Worm (Caenorhabditis elegans) whole organism, young adult: ENCODE data around the gene pmp-1.

Experiments
- B0035.1 ChIP-seq: sonication (generic microtip); optimal IDR thresholded peaks from 2 replicates; lab custom pipeline; 2016; ENCODE audit warnings: missing genetic modification characterization, mild to moderate bottlenecking, missing compliant biosample characterization, missing genotype, missing genetic modification reagents
- F10E7.11 ChIP-seq: sonication (generic microtip); optimal IDR thresholded peaks from 2 replicates; lab custom pipeline; 2017; ENCODE audit warnings: mild to moderate bottlenecking, missing genetic modification characterization, moderate library complexity, missing compliant biosample characterization
- F49E8.2 ChIP-seq: sonication (generic microtip); optimal IDR thresholded peaks from 3 replicates; lab custom pipeline; 2017; ENCODE audit warnings: missing genetic modification characterization, mild to moderate bottlenecking, missing compliant biosample characterization, antibody characterized with exemption, moderate library complexity; ENCODE audit not compliant: insufficient read depth
- F52B5.7 ChIP-seq: sonication (generic microtip); optimal IDR thresholded peaks from 2 replicates; lab custom pipeline; 2016; ENCODE audit warnings: mild to moderate bottlenecking, missing genetic modification characterization, missing compliant biosample characterization
- F55B11.4 ChIP-seq: sonication (generic microtip); optimal IDR thresholded peaks from 2 replicates; lab custom pipeline; 2016; ENCODE audit warnings: missing compliant biosample characterization, missing genetic modification characterization, borderline replicate concordance; ENCODE audit not compliant: insufficient read depth
- F57A8.1 ChIP-seq: fragments of 200-800 bp; sonication (Bioruptor generic); optimal IDR thresholded peaks from 2 replicates; lab custom pipeline; 2018; ENCODE audit warnings: mild to moderate bottlenecking, missing genetic modification characterization, moderate library complexity, missing compliant biosample characterization
- F57C9.4 ChIP-seq: sonication (generic microtip); optimal IDR thresholded peaks from 2 replicates; lab custom pipeline; 2017; ENCODE audit warnings: mild to moderate bottlenecking, missing genetic modification characterization, missing compliant biosample characterization
- K11D2.4 ChIP-seq: fragments of 200-800 bp; sonication (Bioruptor generic); IDR thresholded peaks from 2 replicates; pipeline ENCODE4 v1.3.6; 2022; ENCODE audit warnings: missing genetic modification reagents, missing genetic modification characterization, missing compliant biosample characterization
- T07F8.4 ChIP-seq: sonication (generic microtip); optimal IDR thresholded peaks from 2 replicates; lab custom pipeline; 2016; ENCODE audit warnings: mild to moderate bottlenecking, missing genetic modification characterization, moderate library complexity, missing compliant biosample characterization
- Y53F4B.3 ChIP-seq: fragments of 200-800 bp; sonication (Bioruptor generic); IDR thresholded peaks from 2 replicates; pipeline ENCODE4 v1.3.6; 2022; ENCODE audit warnings: missing genetic modification reagents, missing genetic modification characterization, missing compliant biosample characterization
- Y56A3A.18 ChIP-seq: fragments of 200-800 bp; sonication (Bioruptor generic); IDR thresholded peaks from 2 replicates; pipeline ENCODE4 v1.3.6; 2022; ENCODE audit warnings: missing genetic modification reagents, missing genetic modification characterization, missing compliant biosample characterization
- ZK185.1 ChIP-seq: sonication (generic microtip); optimal IDR thresholded peaks from 2 replicates; lab custom pipeline; 2016; ENCODE audit warnings: mild to moderate bottlenecking, missing genetic modification characterization, missing compliant biosample characterization; ENCODE audit not compliant: poor library complexity, severe bottlenecking
- ama-1 ChIP-seq, 3 experiments: fragments of 150-350 bp in 1 of 3; sonication (generic microtip) in 2 of 3; optimal IDR thresholded peaks; 2 replicates each; lab custom pipeline; 2014 to 2018; ENCODE audit warnings: missing biosample characterization in 2 of 3, missing genetic modification characterization in 2 of 3, missing genetic modification reagents in 2 of 3
- atf-7 ChIP-seq: sonication (generic microtip); optimal IDR thresholded peaks from 2 replicates; lab custom pipeline; 2017; ENCODE audit warnings: mild to moderate bottlenecking, missing genetic modification characterization, missing compliant biosample characterization
- attf-5 ChIP-seq: fragments of 200-800 bp; sonication (Bioruptor generic); optimal IDR thresholded peaks from 2 replicates; lab custom pipeline; 2018; ENCODE audit warnings: mild to moderate bottlenecking, missing genetic modification characterization, missing compliant biosample characterization
- bed-2 ChIP-seq: fragments of 200-800 bp; sonication (Bioruptor generic); IDR thresholded peaks from 2 replicates; pipeline ENCODE4 v1.3.6; 2022; ENCODE audit warnings: missing genetic modification reagents, missing genetic modification characterization, missing compliant biosample characterization
- cebp-1 ChIP-seq, 2 experiments: fragments of 200-800 bp in 1 of 2; sonication (Bioruptor generic) in 1 of 2; sonication (generic microtip) in 1 of 2; IDR thresholded peaks in 1 of 2; optimal IDR thresholded peaks in 1 of 2; 2 replicates each; pipeline versions ENCODE4 v1.3.6 to Lab custom; 2017 to 2022; ENCODE audit warnings: missing compliant biosample characterization in 2 of 2, missing genetic modification characterization in 2 of 2, mild to moderate bottlenecking in 1 of 2, missing genetic modification reagents in 1 of 2, moderate library complexity in 1 of 2
- cebp-2 ChIP-seq: fragments of 200-800 bp; sonication (Bioruptor generic); IDR thresholded peaks from 2 replicates; pipeline ENCODE4 v1.3.6; 2022; ENCODE audit warnings: missing genetic modification characterization, missing compliant biosample characterization
- ceh-100 ChIP-seq: fragments of 200-800 bp; sonication (Bioruptor generic); IDR thresholded peaks from 2 replicates; pipeline ENCODE4 v1.3.6; 2022; ENCODE audit warnings: missing genetic modification reagents, missing genetic modification characterization, missing compliant biosample characterization
- ceh-79 ChIP-seq: sonication (generic microtip); optimal IDR thresholded peaks from 2 replicates; lab custom pipeline; 2017; ENCODE audit warnings: mild to moderate bottlenecking, missing genetic modification characterization, missing compliant biosample characterization
- ceh-91 ChIP-seq: fragments of 200-800 bp; sonication (Bioruptor generic); IDR thresholded peaks from 2 replicates; pipeline ENCODE4 v1.3.6; 2022; ENCODE audit warnings: missing genetic modification reagents, missing genetic modification characterization, missing compliant biosample characterization
- dpl-1 ChIP-seq: fragments of 150-350 bp; optimal IDR thresholded peaks from 2 replicates; lab custom pipeline; 2014; ENCODE audit warnings: missing biosample characterization, missing genetic modification reagents, missing genetic modification characterization
- efl-1 ChIP-seq: fragments of 150-350 bp; optimal IDR thresholded peaks from 2 replicates; lab custom pipeline; 2014; ENCODE audit warnings: missing biosample characterization, missing genetic modification reagents, missing genetic modification characterization
- ekl-4 ChIP-seq: fragments of 200-800 bp; sonication (Bioruptor generic); IDR thresholded peaks from 2 replicates; pipeline ENCODE4 v1.3.6; 2022; ENCODE audit warnings: missing genetic modification reagents, missing genetic modification characterization, missing compliant biosample characterization
- fkh-3 ChIP-seq: sonication (generic microtip); optimal IDR thresholded peaks from 2 replicates; lab custom pipeline; 2016; ENCODE audit warnings: mild to moderate bottlenecking, missing genetic modification characterization, missing compliant biosample characterization
- him-1 ChIP-seq: sonication (generic microtip); optimal IDR thresholded peaks from 2 replicates; lab custom pipeline; 2016; ENCODE audit warnings: missing genotype, missing genetic modification reagents, missing genetic modification characterization, missing compliant biosample characterization
- hlh-26 ChIP-seq: fragments of 200-800 bp; sonication (Bioruptor generic); conservative IDR thresholded peaks from 2 replicates; pipeline ENCODE4 v1.3.6; 2022; ENCODE audit warnings: missing genetic modification reagents, missing genetic modification characterization, missing compliant biosample characterization
- let-607 ChIP-seq, 2 experiments: fragments of 200-800 bp in 1 of 2; sonication (Bioruptor generic) in 1 of 2; sonication (generic microtip) in 1 of 2; optimal IDR thresholded peaks; 2 replicates each; lab custom pipeline; 2016 to 2018; ENCODE audit warnings: mild to moderate bottlenecking in 2 of 2, missing compliant biosample characterization in 2 of 2, missing genetic modification characterization in 2 of 2, moderate library complexity in 2 of 2, missing genotype in 1 of 2
- lin-40 ChIP-seq: sonication (generic microtip); optimal IDR thresholded peaks from 2 replicates; lab custom pipeline; 2016; ENCODE audit warnings: missing genetic modification characterization, mild to moderate bottlenecking, missing compliant biosample characterization, missing genotype, missing genetic modification reagents
- lin-54 ChIP-seq: fragments of 200-800 bp; sonication (Bioruptor generic); optimal IDR thresholded peaks from 2 replicates; lab custom pipeline; 2018; ENCODE audit warnings: mild to moderate bottlenecking, missing genetic modification characterization, missing compliant biosample characterization
- lsl-1 ChIP-seq: fragments of 200-800 bp; sonication (Bioruptor generic); optimal IDR thresholded peaks from 2 replicates; lab custom pipeline; 2018; ENCODE audit warnings: mild to moderate bottlenecking, missing genetic modification characterization, moderate library complexity, missing compliant biosample characterization
- madf-10 ChIP-seq: sonication (generic microtip); optimal IDR thresholded peaks from 2 replicates; lab custom pipeline; 2016; ENCODE audit warnings: mild to moderate bottlenecking, missing genetic modification characterization, missing compliant biosample characterization
- mel-28 ChIP-seq: sonication (generic microtip); optimal IDR thresholded peaks from 2 replicates; lab custom pipeline; 2016; ENCODE audit warnings: borderline replicate concordance, mild to moderate bottlenecking, missing genetic modification characterization, missing compliant biosample characterization
- mes-4 ChIP-seq: sonication (generic microtip); optimal IDR thresholded peaks from 2 replicates; lab custom pipeline; 2016; ENCODE audit warnings: missing genotype, missing genetic modification characterization, missing compliant biosample characterization
- mxl-1 ChIP-seq: sonication (generic microtip); optimal IDR thresholded peaks from 2 replicates; lab custom pipeline; 2016; ENCODE audit warnings: missing genetic modification characterization, missing compliant biosample characterization
- rec-8 ChIP-seq, 2 experiments: sonication (generic microtip); optimal IDR thresholded peaks; 2 replicates each; lab custom pipeline; 2016; ENCODE audit warnings: mild to moderate bottlenecking in 2 of 2, missing genetic modification characterization in 2 of 2, missing genetic modification reagents in 2 of 2, missing genotype in 2 of 2, missing biosample characterization in 1 of 2, missing compliant biosample characterization in 1 of 2, moderate library complexity in 1 of 2
- rpc-1 ChIP-seq, 2 experiments: fragments of 150-350 bp in 1 of 2; sonication (generic microtip) in 1 of 2; optimal IDR thresholded peaks; 2 replicates each; lab custom pipeline; 2014 to 2018; ENCODE audit warnings: missing biosample characterization in 1 of 2, missing genetic modification characterization in 1 of 2, missing genetic modification reagents in 1 of 2, missing genotype in 1 of 2
- snpc-1.1 ChIP-seq: sonication (generic microtip); optimal IDR thresholded peaks from 2 replicates; lab custom pipeline; 2017; ENCODE audit warnings: missing genetic modification characterization, mild to moderate bottlenecking, missing compliant biosample characterization, antibody characterized with exemption, moderate library complexity, missing genotype, missing genetic modification reagents; ENCODE audit not compliant: insufficient read depth
- snpc-4 ChIP-seq, 5 experiments: fragments of 150-350 bp in 1 of 5; sonication (generic microtip) in 4 of 5; optimal IDR thresholded peaks; 2 replicates each; lab custom pipeline; 2014 to 2018; ENCODE audit warnings: missing genetic modification characterization in 5 of 5, missing biosample characterization in 3 of 5, antibody characterized with exemption in 2 of 5, mild to moderate bottlenecking in 2 of 5, missing compliant biosample characterization in 2 of 5, missing genotype in 2 of 5, moderate library complexity in 2 of 5, missing genetic modification reagents in 1 of 5
- sptf-2 ChIP-seq: fragments of 200-800 bp; sonication (Bioruptor generic); optimal IDR thresholded peaks from 2 replicates; lab custom pipeline; 2018; ENCODE audit warnings: mild to moderate bottlenecking, missing genetic modification characterization, missing compliant biosample characterization
- tbx-9 ChIP-seq: sonication (generic microtip); optimal IDR thresholded peaks from 2 replicates; lab custom pipeline; 2016; ENCODE audit warnings: borderline replicate concordance, missing genetic modification characterization, inconsistent platforms, missing compliant biosample characterization
- zfh-2 ChIP-seq: fragments of 200-800 bp; sonication (Bioruptor generic); conservative IDR thresholded peaks from 2 replicates; pipeline ENCODE4 v1.3.6; 2022; ENCODE audit warnings: missing genetic modification reagents, missing genetic modification characterization, missing compliant biosample characterization
- ztf-25 ChIP-seq: fragments of 200-800 bp; sonication (Bioruptor generic); IDR thresholded peaks from 2 replicates; pipeline ENCODE4 v1.3.6; 2022; ENCODE audit warnings: missing genetic modification reagents, missing genetic modification characterization, missing compliant biosample characterization
- ztf-28 ChIP-seq: fragments of 200-800 bp; sonication (Bioruptor generic); IDR thresholded peaks from 2 replicates; pipeline ENCODE4 v1.3.6; 2022; ENCODE audit warnings: missing genetic modification reagents, missing genetic modification characterization, missing compliant biosample characterization
- ztf-3 ChIP-seq: fragments of 200-800 bp; sonication (Bioruptor generic); optimal IDR thresholded peaks from 2 replicates; lab custom pipeline; 2018; ENCODE audit warnings: mild to moderate bottlenecking, missing genetic modification characterization, missing compliant biosample characterization

pmp-1 gene

ce11 chrII:6853059-6853466 lies 30.5 kb downstream of the pmp-1 start (continued):
- TF ChIP-seq F55B11.4 (tag; lab: Kevin White, UChicago): no peak
- TF ChIP-seq mes-4 (tag; lab: Kevin White, UChicago): no peak
- TF ChIP-seq ZK185.1 (tag; lab: Kevin White, UChicago): peak; percentile 82
- TF ChIP-seq F57A8.1 (GFP tag; lab: Kevin White, UChicago): no peak
- TF ChIP-seq attf-5 (GFP tag; lab: Kevin White, UChicago): peak; percentile 16
- peak; percentile 26; the same call in 1 of the 2 replicates for TF ChIP-seq ceh-100 (GFP tag; lab: Robert Waterston, UW)
- TF ChIP-seq F10E7.11 (tag; lab: Kevin White, UChicago): peak; percentile 28
- TF ChIP-seq madf-10 (tag; lab: Kevin White, UChicago): peak; percentile 68
- TF ChIP-seq ekl-4 (GFP tag; lab: Robert Waterston, UW): 0 out of 2 replicates have a peak, but pooled peaks have one; percentile 9
- peak; percentile 60 for TF ChIP-seq lin-54 (GFP tag; lab: Kevin White, UChicago)
- peak; percentile 35 for TF ChIP-seq F57C9.4 (tag; lab: Kevin White, UChicago)
- TF ChIP-seq cebp-1 (GFP tag; IDR thresholded peaks at IDR 0.05; lab: Robert Waterston, UW): no peak
- TF ChIP-seq cebp-1 (tag; optimal IDR thresholded peaks at IDR 0.05; lab: Kevin White, UChicago): peak; percentile 72
- TF ChIP-seq efl-1: no peak
- peak; percentile 67 for TF ChIP-seq rpc-1 (optimal IDR thresholded peaks at IDR 0.05; lab: Kevin White, UChicago)
- TF ChIP-seq rpc-1 (tag; optimal IDR thresholded peaks at IDR 0.05; lab: Kevin White, UChicago): peak; percentile 74
- peak; percentile 82 for TF ChIP-seq ztf-25 (GFP tag; lab: Robert Waterston, UW)
- TF ChIP-seq Y56A3A.18: 0 out of 2 replicates have a peak, but pooled peaks have one; percentile 35
- no peak for TF ChIP-seq mel-28 (tag; lab: Kevin White, UChicago)
- no peak for TF ChIP-seq ama-1 (optimal IDR thresholded peaks at IDR 0.05; lab: Kevin White, UChicago)
- TF ChIP-seq ama-1 (GFP tag; optimal IDR thresholded peaks at IDR 0.05; lab: Kevin White, UChicago): peak; percentile 33 to 87
- TF ChIP-seq mxl-1 (tag; lab: Kevin White, UChicago): peak; percentile 35
- peak; percentile 48 for TF ChIP-seq lsl-1 (GFP tag; lab: Kevin White, UChicago)
- no peak for TF ChIP-seq snpc-1.1
- TF ChIP-seq K11D2.4 (GFP tag; lab: Robert Waterston, UW): peak; percentile 71; the same call in 1 of the 2 replicates
- TF ChIP-seq cebp-2: no peak
- no peak for TF ChIP-seq dpl-1 (GFP tag; lab: Kevin White, UChicago)
- 0 out of 2 replicates have a peak, but pooled peaks have one; percentile 49 for TF ChIP-seq ztf-28
- TF ChIP-seq ceh-91 (GFP tag; lab: Robert Waterston, UW): peak; percentile 40; the same call in 1 of the 2 replicates
- no peak for TF ChIP-seq atf-7
- TF ChIP-seq hlh-26 (GFP tag; lab: Robert Waterston, UW): no peak
- TF ChIP-seq T07F8.4 (tag; lab: Kevin White, UChicago): no peak
- no peak for TF ChIP-seq F49E8.2 (tag; lab: Kevin White, UChicago)
- peak; percentile 69 for TF ChIP-seq lin-40
- no peak for TF ChIP-seq bed-2 (GFP tag; lab: Robert Waterston, UW)
- TF ChIP-seq let-607 (tag; optimal IDR thresholded peaks at IDR 0.05; lab: Kevin White, UChicago): peak in 1 of 2 experiments; percentile 27
- TF ChIP-seq B0035.1: peak; percentile 60
- TF ChIP-seq tbx-9 (tag; lab: Kevin White, UChicago): no peak
- TF ChIP-seq fkh-3 (tag; lab: Kevin White, UChicago): peak; percentile 48
- peak; percentile 38 for TF ChIP-seq snpc-4 (GFP tag; optimal IDR thresholded peaks at IDR 0.05; lab: Kevin White, UChicago)
- TF ChIP-seq snpc-4 (tag; optimal IDR thresholded peaks at IDR 0.05; lab: Kevin White, UChicago): peak; percentile 11 to 66 (median 39)
- TF ChIP-seq him-1 (tag; lab: Kevin White, UChicago): peak; percentile 95
- TF ChIP-seq sptf-2 (GFP tag; lab: Kevin White, UChicago): no peak
- peak; percentile 74 for TF ChIP-seq F52B5.7
- TF ChIP-seq Y53F4B.3: no peak
- no peak for TF ChIP-seq ceh-79
- peak; percentile 10 to 26 for TF ChIP-seq rec-8 (tag; optimal IDR thresholded peaks at IDR 0.05; lab: Kevin White, UChicago)
- TF ChIP-seq ztf-3: no peak
- peak; percentile 77 for TF ChIP-seq zfh-2 (GFP tag; lab: Robert Waterston, UW)
